Worm (Caenorhabditis elegans) whole organism, L4 larva: ENCODE data around the gene str-86.
A peak's percentile ranks its signal among the peaks of the same experiment; 100 is the strongest.

Experiments used
- Y75B8A.6 ChIP-seq: fragments of 200-800 bp; sonication (Bioruptor generic); IDR thresholded peaks from 2 replicates; pipeline ENCODE4 v1.3.6; 2022; ENCODE audit warnings: missing genetic modification reagents, missing genetic modification characterization, missing compliant biosample characterization
- aha-1 ChIP-seq: fragments of 150-350 bp; peaks from one replicate; lab custom pipeline; 2014; ENCODE audit warnings: missing biosample characterization, missing genetic modification characterization
- aly-2 ChIP-seq: sonication (generic microtip); optimal IDR thresholded peaks from 2 replicates; lab custom pipeline; 2018; ENCODE audit warnings: missing biosample characterization, missing genetic modification characterization
- ama-1 ChIP-seq: fragments of 150-350 bp; optimal IDR thresholded peaks from 2 replicates; lab custom pipeline; 2014; ENCODE audit warnings: inconsistent platforms, mixed read lengths
- ceh-32 ChIP-seq: sonication (generic microtip); optimal IDR thresholded peaks from 2 replicates; lab custom pipeline; 2016; ENCODE audit warnings: mild to moderate bottlenecking, missing genetic modification characterization, missing compliant biosample characterization; ENCODE audit not compliant: poor library complexity
- ceh-82 ChIP-seq: sonication (generic microtip); optimal IDR thresholded peaks from 2 replicates; lab custom pipeline; 2017; ENCODE audit warnings: missing biosample characterization, missing genetic modification characterization
- daf-16 ChIP-seq, 3 experiments: sonication (generic microtip); optimal IDR thresholded peaks; 2 replicates each; lab custom pipeline; 2016 to 2017; ENCODE audit warnings: missing genetic modification characterization in 3 of 3, missing genetic modification reagents in 3 of 3, mild to moderate bottlenecking in 2 of 3, missing compliant biosample characterization in 2 of 3, missing biosample characterization in 1 of 3, moderate library complexity in 1 of 3
- dmd-6 ChIP-seq: fragments of 200-800 bp; sonication (Bioruptor generic); IDR thresholded peaks from 2 replicates; pipeline ENCODE4 v1.3.6; 2022; ENCODE audit warnings: missing genetic modification reagents, missing genetic modification characterization, missing compliant biosample characterization
- dmd-8 ChIP-seq: fragments of 200-800 bp; sonication (Bioruptor generic); IDR thresholded peaks from 2 replicates; pipeline ENCODE4 v1.3.6; 2022; ENCODE audit warnings: missing genetic modification characterization, missing compliant biosample characterization
- dmd-9 ChIP-seq: fragments of 200-800 bp; sonication (Bioruptor generic); IDR thresholded peaks from 2 replicates; pipeline ENCODE4 v1.3.6; 2022; ENCODE audit warnings: missing genetic modification reagents, missing genetic modification characterization, missing compliant biosample characterization
- duxl-1 ChIP-seq: sonication (generic microtip); optimal IDR thresholded peaks from 2 replicates; lab custom pipeline; 2016; ENCODE audit warnings: mild to moderate bottlenecking, missing genetic modification characterization, moderate library complexity, missing compliant biosample characterization; ENCODE audit not compliant: poor library complexity
- dve-1 ChIP-seq: sonication (generic microtip); optimal IDR thresholded peaks from 2 replicates; lab custom pipeline; 2017; ENCODE audit warnings: antibody characterized with exemption, mild to moderate bottlenecking, missing genetic modification characterization, missing compliant biosample characterization; ENCODE audit not compliant: insufficient read depth
- gei-8 ChIP-seq: fragments of 200-800 bp; sonication (Bioruptor generic); optimal IDR thresholded peaks from 2 replicates; lab custom pipeline; 2018; ENCODE audit warnings: mild to moderate bottlenecking, missing genetic modification characterization, missing compliant biosample characterization
- hlh-11 ChIP-seq: fragments of 200-800 bp; sonication (Bioruptor generic); optimal IDR thresholded peaks from 2 replicates; lab custom pipeline; 2018; ENCODE audit warnings: mild to moderate bottlenecking, missing genetic modification characterization, missing compliant biosample characterization
- hlh-30 ChIP-seq: sonication (generic microtip); optimal IDR thresholded peaks from 2 replicates; lab custom pipeline; 2017; ENCODE audit warnings: antibody characterized with exemption, mild to moderate bottlenecking, missing genetic modification characterization, missing compliant biosample characterization; ENCODE audit not compliant: insufficient read depth
- lin-1 ChIP-seq: fragments of 200-800 bp; sonication (Bioruptor generic); IDR thresholded peaks from 2 replicates; pipeline ENCODE4 v1.3.6; 2022; ENCODE audit warnings: missing genetic modification reagents, missing genetic modification characterization, missing compliant biosample characterization
- lin-15B ChIP-seq: fragments of 150-350 bp; sonication (generic microtip); optimal IDR thresholded peaks from 3 replicates; lab custom pipeline; 2014; ENCODE audit warnings: missing biosample characterization, missing genetic modification characterization
- lin-38 ChIP-seq: fragments of 200-800 bp; sonication (Bioruptor generic); IDR thresholded peaks from 2 replicates; pipeline ENCODE4 v1.3.6; 2022; ENCODE audit warnings: missing genetic modification reagents, missing genetic modification characterization, missing compliant biosample characterization
- lir-3 ChIP-seq: sonication (generic microtip); optimal IDR thresholded peaks from 2 replicates; lab custom pipeline; 2016; ENCODE audit warnings: mild to moderate bottlenecking, missing genetic modification characterization, missing compliant biosample characterization
- madf-9 ChIP-seq: fragments of 200-800 bp; sonication (Bioruptor generic); conservative IDR thresholded peaks from 2 replicates; pipeline ENCODE4 v1.3.6; 2022; ENCODE audit warnings: missing genetic modification reagents, missing genetic modification characterization, missing compliant biosample characterization
- mdl-1 ChIP-seq, 2 experiments: fragments of 150-350 bp in 1 of 2; sonication (generic microtip) in 1 of 2; optimal IDR thresholded peaks; 2 replicates each; lab custom pipeline; 2014 to 2017; ENCODE audit warnings: missing biosample characterization in 2 of 2, missing genetic modification characterization in 2 of 2
- mxl-3 ChIP-seq: fragments of 200-800 bp; sonication (Bioruptor generic); optimal IDR thresholded peaks from 2 replicates; lab custom pipeline; 2018; ENCODE audit warnings: mild to moderate bottlenecking, missing genetic modification characterization, missing compliant biosample characterization
- nhr-10 ChIP-seq: fragments of 150-350 bp; optimal IDR thresholded peaks from 2 replicates; lab custom pipeline; 2014; ENCODE audit warnings: missing biosample characterization, missing genetic modification characterization
- nhr-102 ChIP-seq: sonication (generic microtip); optimal IDR thresholded peaks from 2 replicates; lab custom pipeline; 2016; ENCODE audit warnings: mild to moderate bottlenecking, missing genetic modification characterization, moderate library complexity, missing compliant biosample characterization
- nhr-11 ChIP-seq: fragments of 150-350 bp; optimal IDR thresholded peaks from 2 replicates; lab custom pipeline; 2014; ENCODE audit warnings: missing biosample characterization, missing genetic modification characterization
- nhr-111 ChIP-seq: fragments of 200-800 bp; sonication (Bioruptor generic); optimal IDR thresholded peaks from 2 replicates; lab custom pipeline; 2018; ENCODE audit warnings: mild to moderate bottlenecking, missing genetic modification characterization, missing compliant biosample characterization
- nhr-28 ChIP-seq: fragments of 150-350 bp; optimal IDR thresholded peaks from 2 replicates; lab custom pipeline; 2014; ENCODE audit warnings: missing biosample characterization, missing genetic modification characterization
- nhr-6 ChIP-seq: fragments of 150-350 bp; optimal IDR thresholded peaks from 2 replicates; lab custom pipeline; 2014; ENCODE audit warnings: missing biosample characterization, missing genetic modification characterization
- nhr-77 ChIP-seq: fragments of 150-350 bp; optimal IDR thresholded peaks from 2 replicates; lab custom pipeline; 2014; ENCODE audit warnings: missing biosample characterization, missing genetic modification characterization
- php-3 ChIP-seq: fragments of 200-800 bp; sonication (Bioruptor generic); IDR thresholded peaks from 2 replicates; pipeline ENCODE4 v1.3.6; 2022; ENCODE audit warnings: missing genetic modification reagents, missing genetic modification characterization, missing compliant biosample characterization
- pqm-1 ChIP-seq: sonication (generic microtip); optimal IDR thresholded peaks from 2 replicates; lab custom pipeline; 2017; ENCODE audit warnings: missing biosample characterization, missing genetic modification characterization
- tra-1 ChIP-seq: fragments of 200-800 bp; sonication (Bioruptor generic); IDR thresholded peaks from 2 replicates; pipeline ENCODE4 v1.3.6; 2022; ENCODE audit warnings: missing genetic modification reagents, missing genetic modification characterization, missing compliant biosample characterization
- unc-62 ChIP-seq, 3 experiments: fragments of 150-350 bp in 1 of 3; sonication (generic microtip); optimal IDR thresholded peaks in 2 of 3; peaks in 1 of 3; 1 replicate in 1 of 3; 2 replicates in 2 of 3; lab custom pipeline; 2014 to 2017; ENCODE audit warnings: missing biosample characterization in 3 of 3, missing genetic modification characterization in 3 of 3, missing genetic modification reagents in 3 of 3, missing genotype in 1 of 3
- vab-7 ChIP-seq: fragments of 200-800 bp; sonication (Bioruptor generic); IDR thresholded peaks from 2 replicates; pipeline ENCODE4 v1.3.6; 2022; ENCODE audit warnings: missing genetic modification reagents, missing genetic modification characterization, missing compliant biosample characterization
- zip-11 ChIP-seq: fragments of 200-800 bp; sonication (Bioruptor generic); IDR thresholded peaks from 2 replicates; pipeline ENCODE4 v1.3.6; 2022; ENCODE audit warnings: missing genetic modification characterization, missing compliant biosample characterization

Gene str-86

ce11 chrV:8949873-8950272 is 33.6 kb downstream of the str-86 start:
- no peak for TF ChIP-seq ceh-32
- 0 out of 2 replicates have a peak, but pooled peaks have one; percentile 20 for TF ChIP-seq madf-9
- TF ChIP-seq php-3 (GFP tag; lab: Robert Waterston, UW): 0 out of 2 replicates have a peak, but pooled peaks have one; percentile 17
- peak in 1 of 2 experiments; percentile 95 for TF ChIP-seq unc-62 (GFP tag; optimal IDR thresholded peaks at IDR 0.05 in 1 of 2; lab: Kevin White, UChicago)
- TF ChIP-seq unc-62 (tag; optimal IDR thresholded peaks at IDR 0.05; lab: Kevin White, UChicago): no peak
- TF ChIP-seq, all 104 proteins: peak for 3

- TF ChIP-seq nhr-6 (tag; lab: Kevin White, UChicago): no peak
- peak; percentile 6 for TF ChIP-seq nhr-102 (tag; lab: Kevin White, UChicago)
- TF ChIP-seq nhr-10 (tag; lab: Kevin White, UChicago): no peak
- TF ChIP-seq dmd-8 (GFP tag; lab: Robert Waterston, UW): no peak
- no peak for TF ChIP-seq nhr-77
- no peak for TF ChIP-seq duxl-1 (tag; lab: Kevin White, UChicago)
- no peak for TF ChIP-seq lir-3 (tag; lab: Kevin White, UChicago)
- TF ChIP-seq tra-1 (GFP tag; lab: Robert Waterston, UW): 0 out of 2 replicates have a peak, but pooled peaks have one; percentile 52
- TF ChIP-seq zip-11: no peak
- peak; percentile 34 for TF ChIP-seq mxl-3 (GFP tag; lab: Kevin White, UChicago)
- peak; percentile 43 for TF ChIP-seq nhr-28
- no peak for TF ChIP-seq daf-16 (GFP tag; optimal IDR thresholded peaks at IDR 0.05; lab: Kevin White, UChicago)
- peak; percentile 68 for TF ChIP-seq daf-16 (tag; optimal IDR thresholded peaks at IDR 0.05; lab: Kevin White, UChicago)
- peak in 1 of 2 experiments; percentile 63 for TF ChIP-seq unc-62 (GFP tag; optimal IDR thresholded peaks at IDR 0.05 in 1 of 2; lab: Kevin White, UChicago)
- no peak for TF ChIP-seq unc-62 (tag; optimal IDR thresholded peaks at IDR 0.05; lab: Kevin White, UChicago)
- TF ChIP-seq hlh-11 (tag; lab: Kevin White, UChicago): peak; percentile 80
- TF ChIP-seq aly-2: no peak
- no peak for TF ChIP-seq nhr-11
- peak; percentile 75 for TF ChIP-seq php-3 (GFP tag; lab: Robert Waterston, UW)
- peak; percentile 72 for TF ChIP-seq dve-1 (tag; lab: Kevin White, UChicago)
- peak; percentile 82 for TF ChIP-seq dmd-6
- peak in 1 of 2 experiments; percentile 30 for TF ChIP-seq mdl-1 (tag; optimal IDR thresholded peaks at IDR 0.05; lab: Kevin White, UChicago)
- TF ChIP-seq lin-1 (GFP tag; lab: Robert Waterston, UW): peak; percentile 72; the same call in 1 of the 2 replicates
- no peak for TF ChIP-seq aha-1 (tag; lab: Kevin White, UChicago)
- TF ChIP-seq ama-1 (lab: Kevin White, UChicago): no peak
- no peak for TF ChIP-seq ceh-82 (tag; lab: Kevin White, UChicago)
- no peak for TF ChIP-seq lin-38 (GFP tag; lab: Robert Waterston, UW)
- no peak for TF ChIP-seq Y75B8A.6 (GFP tag; lab: Robert Waterston, UW)
- TF ChIP-seq hlh-30 (tag; lab: Kevin White, UChicago): peak; percentile 76
- no peak for TF ChIP-seq gei-8 (GFP tag; lab: Kevin White, UChicago)
- no peak for TF ChIP-seq vab-7
- TF ChIP-seq dmd-9 (GFP tag; lab: Robert Waterston, UW): no peak
Observed at ce11 chrV:8948996-8949395, 34.5 kb downstream of the str-86 start.

ce11 chrV:8948365-8948764 is 35.1 kb downstream of the str-86 start:
- TF ChIP-seq pqm-1 (tag; lab: Kevin White, UChicago) (peak; percentile 35), php-3 (GFP tag; lab: Robert Waterston, UW) (peak; percentile 59), hlh-30 (tag; lab: Kevin White, UChicago) (peak; percentile 14), dmd-6 (0 out of 2 replicates have a peak, but pooled peaks have one; percentile 15), nhr-111 (GFP tag; lab: Kevin White, UChicago) (no peak), nhr-77 (no peak), nhr-28 (peak; percentile 17), lin-15B (no peak), lin-1 (GFP tag; lab: Robert Waterston, UW) (no peak)
